Fruit fly (Drosophila melanogaster): ENCODE measurements around the gene Ir7b.

The Ir7b gene

DNA sequence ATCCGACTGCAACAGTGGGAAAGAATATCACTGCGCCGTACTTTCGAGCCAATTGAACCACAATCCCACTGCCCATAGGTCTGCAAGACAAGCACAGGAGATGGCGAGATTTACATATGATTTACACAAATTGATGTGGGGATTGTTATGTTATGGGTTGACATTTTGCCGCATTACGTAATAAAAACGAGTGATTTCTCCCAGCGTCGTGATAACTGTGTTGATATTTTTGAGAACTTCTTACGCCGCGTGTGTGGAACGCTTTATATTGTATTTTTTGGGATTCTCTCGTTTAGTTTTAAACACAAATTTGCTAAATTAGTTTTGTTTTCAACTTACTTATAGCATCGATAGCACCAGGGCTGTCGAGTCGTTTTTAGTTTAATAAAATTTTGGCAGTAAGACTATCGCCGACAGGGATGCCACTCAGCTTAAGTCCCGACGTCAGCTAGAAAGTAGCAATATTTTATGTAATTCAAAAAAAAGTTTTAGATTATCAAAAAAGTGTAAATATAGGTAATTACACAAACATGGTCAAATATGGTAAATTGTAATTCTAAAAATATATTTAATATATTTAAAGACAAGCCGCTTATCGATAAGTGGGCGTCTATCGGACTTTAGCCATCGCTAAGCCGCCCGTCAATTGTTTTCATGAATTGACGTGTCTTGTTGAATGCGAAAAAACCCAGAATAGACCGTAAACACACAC is 26.8 kb upstream of the Ir7b start, which contains the start of the genes CG45089, ND-MNLL and p115 (continued):
- TF ChIP-seq maf-S (GFP tag; optimal IDR thresholded peaks at IDR 0.05), result no peak
- peak; percentile 44 for TF ChIP-seq Ets97D (GFP tag; optimal IDR thresholded peaks at IDR 0.05)
- peak; percentile 52 for TF ChIP-seq CG8388 (GFP tag; optimal IDR thresholded peaks at IDR 0.05)
- no peak for TF ChIP-seq ab (GFP tag; optimal IDR thresholded peaks at IDR 0.05)
- TF ChIP-seq CG31441 (GFP tag; IDR thresholded peaks at IDR 0.05), result peak; percentile 64
- no peak for TF ChIP-seq hth (optimal IDR thresholded peaks at IDR 0.05)
- TF ChIP-seq dan (GFP tag; IDR thresholded peaks at IDR 0.05), result no peak
- peak; percentile 45 for TF ChIP-seq Blimp-1 (GFP tag; optimal IDR thresholded peaks at IDR 0.05)
- TF ChIP-seq Awh (GFP tag; IDR thresholded peaks at IDR 0.05), result peak; percentile 37; the same call in 1 of the 2 replicates
- peak; percentile 73 for TF ChIP-seq nmo (GFP tag; optimal IDR thresholded peaks at IDR 0.05)
- peak; percentile 55; the same call in 1 of the 3 replicates for TF ChIP-seq zfh1 (GFP tag; IDR thresholded peaks at IDR 0.05)
- TF ChIP-seq vfl (GFP tag; optimal IDR thresholded peaks at IDR 0.05), result peak; percentile 45
- peak; percentile 63 for TF ChIP-seq CG4328 (GFP tag; optimal IDR thresholded peaks at IDR 0.05)
- TF ChIP-seq CG42726 (GFP tag; IDR thresholded peaks at IDR 0.05; ENCODE audit: partially characterized antibody), result no peak
- TF ChIP-seq CG12391 (tag; optimal IDR thresholded peaks at IDR 0.05), result peak; percentile 85
- no peak for TF ChIP-seq mld (GFP tag; IDR thresholded peaks at IDR 0.05; ENCODE audit: partially characterized antibody)
- 0 out of 3 replicates have a peak, but pooled peaks have one; percentile 9 for TF ChIP-seq CG11695 (GFP tag; IDR thresholded peaks at IDR 0.05)
- TF ChIP-seq CG11085 (GFP tag; IDR thresholded peaks at IDR 0.05), result 0 out of 2 replicates have a peak, but pooled peaks have one; percentile 11
- peak; percentile 77 for TF ChIP-seq CG17829 (tag; optimal IDR thresholded peaks at IDR 0.05)
- no peak for TF ChIP-seq bowl (GFP tag; IDR thresholded peaks at IDR 0.05)
- TF ChIP-seq CG10147 (GFP tag; optimal IDR thresholded peaks at IDR 0.05), result peak; percentile 56
- TF ChIP-seq CG10366 (GFP tag; IDR thresholded peaks at IDR 0.05), result peak; percentile 46
- TF ChIP-seq Nf-YA (GFP tag; IDR thresholded peaks at IDR 0.05), result no peak
- peak; percentile 27 for TF ChIP-seq CG1603 (tag; optimal IDR thresholded peaks at IDR 0.05)
- TF ChIP-seq grau (tag; optimal IDR thresholded peaks at IDR 0.05), result peak; percentile 61
- no peak for TF ChIP-seq Kr (GFP tag; optimal IDR thresholded peaks at IDR 0.05)
- TF ChIP-seq dysf (GFP tag; IDR thresholded peaks at IDR 0.05), result peak; percentile 50; the same call in 1 of the 3 replicates
- peak; percentile 36 for TF ChIP-seq CG4820 (GFP tag; optimal IDR thresholded peaks at IDR 0.05)
- no peak for TF ChIP-seq ERR (GFP tag; optimal IDR thresholded peaks at IDR 0.05)
- TF ChIP-seq CG3065 (GFP tag; optimal IDR thresholded peaks at IDR 0.05), result peak; percentile 14
- no peak for TF ChIP-seq Hmx (GFP tag; optimal IDR thresholded peaks at IDR 0.05)
- peak; percentile 70 for TF ChIP-seq vvl (GFP tag; IDR thresholded peaks at IDR 0.05)
- no peak for TF ChIP-seq stc (GFP tag; IDR thresholded peaks at IDR 0.05)
- TF ChIP-seq Xrp1 (GFP tag; IDR thresholded peaks at IDR 0.05), result peak; percentile 57; the same call in 1 of the 2 replicates
- TF ChIP-seq Oli (tag; optimal IDR thresholded peaks at IDR 0.05), result no peak
- TF ChIP-seq luna (GFP tag; optimal IDR thresholded peaks at IDR 0.05), result no peak
- TF ChIP-seq sc (optimal IDR thresholded peaks at IDR 0.05), result no peak
- TF ChIP-seq sc (GFP tag; optimal IDR thresholded peaks at IDR 0.05), result peak; percentile 6
- TF ChIP-seq wek (GFP tag; optimal IDR thresholded peaks at IDR 0.05), result no peak
- no peak for TF ChIP-seq otp (GFP tag; IDR thresholded peaks at IDR 0.05)
- TF ChIP-seq CG34224 (GFP tag; IDR thresholded peaks at IDR 0.05; ENCODE audit: partially characterized antibody), result no peak
- TF ChIP-seq rib (GFP tag; IDR thresholded peaks at IDR 0.05), result no peak
- peak; percentile 57 for TF ChIP-seq tin (GFP tag; optimal IDR thresholded peaks at IDR 0.05)
- peak; percentile 11 for TF ChIP-seq CG7786 (GFP tag; optimal IDR thresholded peaks at IDR 0.05)
- TF ChIP-seq CG5180 (GFP tag; optimal IDR thresholded peaks at IDR 0.05), result no peak
- no peak for TF ChIP-seq Mrtf (GFP tag; IDR thresholded peaks at IDR 0.05)
- TF ChIP-seq dimm (GFP tag; IDR thresholded peaks at IDR 0.05), result no peak
- no peak for TF ChIP-seq CG6654 (GFP tag; optimal IDR thresholded peaks at IDR 0.05)
- TF ChIP-seq HHEX (GFP tag; optimal IDR thresholded peaks at IDR 0.05), result peak; percentile 18
- peak; percentile 19 for TF ChIP-seq Nf-YB (GFP tag; optimal IDR thresholded peaks at IDR 0.05)

All from whole organism, embryonic.